Worm (Caenorhabditis elegans): ENCODE results near the gene F36H1.12.

F36H1.12 gene

ce11 chrIV:11009928-11010327, 43.6 kb downstream of the F36H1.12 start:
- no peak for TF ChIP-seq snu-23 (GFP tag; optimal IDR thresholded peaks at IDR 0.05)
- TF ChIP-seq nhr-237 (tag; optimal IDR thresholded peaks at IDR 0.05), result no peak
- no peak for TF ChIP-seq sox-4 (tag; optimal IDR thresholded peaks at IDR 0.05)
- TF ChIP-seq nhr-76 (tag; optimal IDR thresholded peaks at IDR 0.05), result no peak
- TF ChIP-seq fkh-10 (GFP tag; optimal IDR thresholded peaks at IDR 0.05), result no peak
- no peak for TF ChIP-seq blmp-1 (tag; optimal IDR thresholded peaks at IDR 0.05)
- no peak for TF ChIP-seq mep-1 (tag; optimal IDR thresholded peaks at IDR 0.05)
- TF ChIP-seq ces-1 (GFP tag; optimal IDR thresholded peaks at IDR 0.05), result no peak
- no peak for TF ChIP-seq pax-3 (tag; optimal IDR thresholded peaks at IDR 0.05)
- TF ChIP-seq lsy-2 (tag; optimal IDR thresholded peaks at IDR 0.05), result no peak
- TF ChIP-seq mdl-1 (tag; optimal IDR thresholded peaks at IDR 0.05), result no peak
- no peak for TF ChIP-seq F16B12.6 (tag; optimal IDR thresholded peaks at IDR 0.05)
- no peak for TF ChIP-seq fkh-8 (tag; optimal IDR thresholded peaks at IDR 0.05)
- TF ChIP-seq nhr-85 (tag), result no peak

- TF ChIP-seq C04F5.9 (tag; optimal IDR thresholded peaks at IDR 0.05) (no peak), ama-1 (optimal IDR thresholded peaks at IDR 0.05) (no peak), sox-4 (tag; optimal IDR thresholded peaks at IDR 0.05) (no peak), elt-3 (tag; optimal IDR thresholded peaks at IDR 0.05) (no peak), tbx-2 (tag; optimal IDR thresholded peaks at IDR 0.05) (no peak), zag-1 (tag; optimal IDR thresholded peaks at IDR 0.05) (no peak), nhr-11 (tag; optimal IDR thresholded peaks at IDR 0.05) (no peak), fkh-10 (GFP tag; optimal IDR thresholded peaks at IDR 0.05) (no peak), unc-86 (tag; optimal IDR thresholded peaks at IDR 0.05) (no peak), F16B12.6 (tag; optimal IDR thresholded peaks at IDR 0.05) (no peak), hpl-2 (GFP tag; optimal IDR thresholded peaks at IDR 0.05) (no peak), unc-98 (GFP tag; IDR thresholded peaks at IDR 0.05) (no peak), unc-30 (tag; optimal IDR thresholded peaks at IDR 0.05) (no peak), efl-3 (GFP tag; optimal IDR thresholded peaks at IDR 0.05) (no peak), C16A3.4 (tag; optimal IDR thresholded peaks at IDR 0.05) (no peak), pag-3 (tag; optimal IDR thresholded peaks at IDR 0.05; ENCODE audit: borderline replicate concordance, insufficient read depth) (no peak), mef-2 (tag; optimal IDR thresholded peaks at IDR 0.05) (no peak), grh-1 (GFP tag; IDR thresholded peaks at IDR 0.05) (no peak), jun-1 (tag; optimal IDR thresholded peaks at IDR 0.05) (no peak), sup-37 (GFP tag; optimal IDR thresholded peaks at IDR 0.05) (no peak)
These were observed 44.5 kb downstream of the F36H1.12 start, which contains the start of gene F13H10.6 for ce11 chrIV:11008996-11009395. Gene F13H10.6 (plus strand): TSS chrIV:11009296.

- TF ChIP-seq skn-1 (tag; optimal IDR thresholded peaks at IDR 0.05) (peak; percentile 41), elt-3 (tag; optimal IDR thresholded peaks at IDR 0.05) (peak in 1 of 6 experiments; percentile 54), lin-14 (GFP tag; optimal IDR thresholded peaks at IDR 0.05) (peak; percentile 78), ceh-90 (tag; optimal IDR thresholded peaks at IDR 0.05) (no peak), swsn-7 (tag; optimal IDR thresholded peaks at IDR 0.05) (peak; percentile 1), snu-23 (GFP tag; optimal IDR thresholded peaks at IDR 0.05) (peak; percentile 70), pqm-1 (tag; optimal IDR thresholded peaks at IDR 0.05) (no peak), fos-1 (tag; optimal IDR thresholded peaks at IDR 0.05) (peak; percentile 76), nhr-84 (tag; optimal IDR thresholded peaks at IDR 0.05) (no peak), unc-62 (GFP tag; optimal IDR thresholded peaks at IDR 0.05) (no peak), efl-1 (optimal IDR thresholded peaks at IDR 0.05) (peak; percentile 19 to 22), efl-1 (GFP tag; optimal IDR thresholded peaks at IDR 0.05 in 1 of 2) (peak in 1 of 2 experiments; percentile 20), nhr-237 (tag; optimal IDR thresholded peaks at IDR 0.05) (peak; percentile 37), lin-35 (GFP tag; optimal IDR thresholded peaks at IDR 0.05) (peak in 1 of 2 experiments; percentile 33), ceh-82 (tag; optimal IDR thresholded peaks at IDR 0.05) (no peak), lsy-2 (tag; optimal IDR thresholded peaks at IDR 0.05) (peak; percentile 5 to 52), mep-1 (tag; optimal IDR thresholded peaks at IDR 0.05) (no peak), xbp-1 (tag; optimal IDR thresholded peaks at IDR 0.05) (peak; percentile 11), efl-3 (GFP tag; optimal IDR thresholded peaks at IDR 0.05) (no peak), dpl-1 (GFP tag; optimal IDR thresholded peaks at IDR 0.05) (peak in 2 of 3 experiments; percentile 13 to 18), tbx-2 (tag; optimal IDR thresholded peaks at IDR 0.05) (peak; percentile 12), lir-3 (tag; optimal IDR thresholded peaks at IDR 0.05; ENCODE audit: poor library complexity) (no peak), nhr-85 (tag) (peak; percentile 88), nhr-71 (tag; optimal IDR thresholded peaks at IDR 0.05) (peak; percentile 41), rnt-1 (tag; optimal IDR thresholded peaks at IDR 0.05) (peak; percentile 19), blmp-1 (tag; optimal IDR thresholded peaks at IDR 0.05) (peak; percentile 96), jun-1 (tag; optimal IDR thresholded peaks at IDR 0.05) (peak; percentile 43), nhr-20 (tag; optimal IDR thresholded peaks at IDR 0.05) (peak; percentile 38), elt-2 (tag; optimal IDR thresholded peaks at IDR 0.05) (no peak), sox-4 (tag; optimal IDR thresholded peaks at IDR 0.05) (no peak)
These were observed 45.2 kb downstream of the F36H1.12 start for ce11 chrIV:11008255-11008654.
